Worm (Caenorhabditis elegans) whole organism, L4 larva: ENCODE data around the gene ttc-17.

Experiments used
- F26F4.8 ChIP-seq: fragments of 200-800 bp; sonication (Bioruptor generic); conservative IDR thresholded peaks from 2 replicates; pipeline ENCODE4 v1.3.6; 2022; ENCODE audit warnings: missing genetic modification characterization, missing compliant biosample characterization
- T20F7.1 ChIP-seq: fragments of 200-800 bp; sonication (Bioruptor generic); optimal IDR thresholded peaks from 2 replicates; lab custom pipeline; 2018; ENCODE audit warnings: mild to moderate bottlenecking, missing genetic modification characterization, missing compliant biosample characterization
- T26A8.4 ChIP-seq: fragments of 200-800 bp; sonication (Bioruptor generic); IDR thresholded peaks from 2 replicates; pipeline ENCODE4 v1.3.6; 2022; ENCODE audit warnings: missing genetic modification characterization, missing compliant biosample characterization
- Y5F2A.4 ChIP-seq: fragments of 200-800 bp; sonication (Bioruptor generic); optimal IDR thresholded peaks from 2 replicates; lab custom pipeline; 2018; ENCODE audit warnings: mild to moderate bottlenecking, missing genetic modification characterization, missing compliant biosample characterization
- ZK337.2 ChIP-seq: fragments of 200-800 bp; sonication (Bioruptor generic); IDR thresholded peaks from 2 replicates; pipeline ENCODE4 v1.3.6; 2022; ENCODE audit warnings: missing genetic modification reagents, missing genetic modification characterization, missing compliant biosample characterization
- ZK546.5 ChIP-seq, 2 experiments: sonication (generic microtip); optimal IDR thresholded peaks; 2 replicates each; lab custom pipeline; 2017; ENCODE audit warnings: missing biosample characterization in 2 of 2, missing genetic modification characterization in 2 of 2
- aha-1 ChIP-seq: fragments of 150-350 bp; peaks from one replicate; lab custom pipeline; 2014; ENCODE audit warnings: missing biosample characterization, missing genetic modification characterization
- attf-4 ChIP-seq: sonication (generic microtip); optimal IDR thresholded peaks from 3 replicates; lab custom pipeline; 2017; ENCODE audit warnings: missing biosample characterization, missing genetic modification characterization
- ceh-44 ChIP-seq: fragments of 200-800 bp; sonication (Bioruptor generic); IDR thresholded peaks from 2 replicates; pipeline ENCODE4 v1.3.6; 2022; ENCODE audit warnings: missing genetic modification reagents, missing genetic modification characterization, missing compliant biosample characterization
- ceh-62 ChIP-seq: sonication (generic microtip); optimal IDR thresholded peaks from 2 replicates; lab custom pipeline; 2017; ENCODE audit warnings: missing biosample characterization, missing genetic modification characterization
- ceh-82 ChIP-seq: sonication (generic microtip); optimal IDR thresholded peaks from 2 replicates; lab custom pipeline; 2017; ENCODE audit warnings: missing biosample characterization, missing genetic modification characterization
- daf-12 ChIP-seq: fragments of 150-350 bp; optimal IDR thresholded peaks from 2 replicates; lab custom pipeline; 2014; ENCODE audit warnings: missing biosample characterization, missing genetic modification reagents, missing genetic modification characterization
- daf-16 ChIP-seq, 3 experiments: sonication (generic microtip); optimal IDR thresholded peaks; 2 replicates each; lab custom pipeline; 2016 to 2017; ENCODE audit warnings: missing genetic modification characterization in 3 of 3, missing genetic modification reagents in 3 of 3, mild to moderate bottlenecking in 2 of 3, missing compliant biosample characterization in 2 of 3, missing biosample characterization in 1 of 3, moderate library complexity in 1 of 3
- dmd-9 ChIP-seq: fragments of 200-800 bp; sonication (Bioruptor generic); IDR thresholded peaks from 2 replicates; pipeline ENCODE4 v1.3.6; 2022; ENCODE audit warnings: missing genetic modification reagents, missing genetic modification characterization, missing compliant biosample characterization
- egl-43 ChIP-seq: fragments of 200-800 bp; sonication (Bioruptor generic); IDR thresholded peaks from 2 replicates; pipeline ENCODE4 v1.3.6; 2022; ENCODE audit warnings: missing genetic modification reagents, missing genetic modification characterization, missing compliant biosample characterization
- hif-1 ChIP-seq, 2 experiments: sonication (generic microtip); optimal IDR thresholded peaks; 2 replicates each; lab custom pipeline; 2016 to 2017; ENCODE audit warnings: missing compliant biosample characterization in 2 of 2, missing genetic modification characterization in 2 of 2, missing genetic modification reagents in 2 of 2, missing genotype in 2 of 2, mild to moderate bottlenecking in 1 of 2
- jun-1 ChIP-seq: fragments of 150-350 bp; optimal IDR thresholded peaks from 2 replicates; lab custom pipeline; 2014; ENCODE audit warnings: missing biosample characterization, missing genetic modification reagents, missing genetic modification characterization
- lim-7 ChIP-seq: fragments of 200-800 bp; sonication (Bioruptor generic); IDR thresholded peaks from 2 replicates; pipeline ENCODE4 v1.3.6; 2022; ENCODE audit warnings: missing genetic modification characterization, missing compliant biosample characterization
- lin-15B ChIP-seq: fragments of 150-350 bp; sonication (generic microtip); optimal IDR thresholded peaks from 3 replicates; lab custom pipeline; 2014; ENCODE audit warnings: missing biosample characterization, missing genetic modification characterization
- lin-39 ChIP-seq: fragments of 150-350 bp; optimal IDR thresholded peaks from 2 replicates; lab custom pipeline; 2014; ENCODE audit warnings: missing biosample characterization, missing genetic modification reagents, missing genetic modification characterization
- lir-3 ChIP-seq: sonication (generic microtip); optimal IDR thresholded peaks from 2 replicates; lab custom pipeline; 2016; ENCODE audit warnings: mild to moderate bottlenecking, missing genetic modification characterization, missing compliant biosample characterization
- madf-9 ChIP-seq: fragments of 200-800 bp; sonication (Bioruptor generic); conservative IDR thresholded peaks from 2 replicates; pipeline ENCODE4 v1.3.6; 2022; ENCODE audit warnings: missing genetic modification reagents, missing genetic modification characterization, missing compliant biosample characterization
- mdt-29 ChIP-seq: fragments of 200-800 bp; sonication (Bioruptor generic); IDR thresholded peaks from 2 replicates; pipeline ENCODE4 v1.3.6; 2022; ENCODE audit warnings: missing genetic modification reagents, missing genetic modification characterization, missing compliant biosample characterization
- nhr-10 ChIP-seq: fragments of 150-350 bp; optimal IDR thresholded peaks from 2 replicates; lab custom pipeline; 2014; ENCODE audit warnings: missing biosample characterization, missing genetic modification characterization
- nhr-102 ChIP-seq: sonication (generic microtip); optimal IDR thresholded peaks from 2 replicates; lab custom pipeline; 2016; ENCODE audit warnings: mild to moderate bottlenecking, missing genetic modification characterization, moderate library complexity, missing compliant biosample characterization
- nhr-111 ChIP-seq: fragments of 200-800 bp; sonication (Bioruptor generic); optimal IDR thresholded peaks from 2 replicates; lab custom pipeline; 2018; ENCODE audit warnings: mild to moderate bottlenecking, missing genetic modification characterization, missing compliant biosample characterization
- nhr-25 ChIP-seq: sonication (generic microtip); optimal IDR thresholded peaks from 2 replicates; lab custom pipeline; 2017; ENCODE audit warnings: missing genetic modification characterization, mild to moderate bottlenecking, missing compliant biosample characterization, antibody characterized with exemption, moderate library complexity, borderline replicate concordance; ENCODE audit not compliant: insufficient read depth
- nhr-28 ChIP-seq: fragments of 150-350 bp; optimal IDR thresholded peaks from 2 replicates; lab custom pipeline; 2014; ENCODE audit warnings: missing biosample characterization, missing genetic modification characterization
- nhr-41 ChIP-seq: fragments of 200-800 bp; sonication (Bioruptor generic); IDR thresholded peaks from 2 replicates; pipeline ENCODE4 v1.3.6; 2022; ENCODE audit warnings: missing genetic modification reagents, missing genetic modification characterization, missing compliant biosample characterization
- nhr-48 ChIP-seq: sonication (generic microtip); optimal IDR thresholded peaks from 2 replicates; lab custom pipeline; 2016; ENCODE audit warnings: mild to moderate bottlenecking, missing genetic modification characterization, missing compliant biosample characterization
- nhr-6 ChIP-seq: fragments of 150-350 bp; optimal IDR thresholded peaks from 2 replicates; lab custom pipeline; 2014; ENCODE audit warnings: missing biosample characterization, missing genetic modification characterization
- php-3 ChIP-seq: fragments of 200-800 bp; sonication (Bioruptor generic); IDR thresholded peaks from 2 replicates; pipeline ENCODE4 v1.3.6; 2022; ENCODE audit warnings: missing genetic modification reagents, missing genetic modification characterization, missing compliant biosample characterization
- pqm-1 ChIP-seq: sonication (generic microtip); optimal IDR thresholded peaks from 2 replicates; lab custom pipeline; 2017; ENCODE audit warnings: missing biosample characterization, missing genetic modification characterization
- set-16 ChIP-seq: fragments of 200-800 bp; sonication (Bioruptor generic); IDR thresholded peaks from 2 replicates; pipeline ENCODE4 v1.3.6; 2022; ENCODE audit warnings: missing genetic modification reagents, missing genetic modification characterization, missing compliant biosample characterization
- skn-1 ChIP-seq: fragments of 150-350 bp; optimal IDR thresholded peaks from 2 replicates; lab custom pipeline; 2014; ENCODE audit warnings: missing biosample characterization, missing genetic modification characterization
- spr-1 ChIP-seq: sonication (generic microtip); optimal IDR thresholded peaks from 2 replicates; lab custom pipeline; 2016; ENCODE audit warnings: mild to moderate bottlenecking, missing genetic modification characterization, missing compliant biosample characterization
- tra-1 ChIP-seq: fragments of 200-800 bp; sonication (Bioruptor generic); IDR thresholded peaks from 2 replicates; pipeline ENCODE4 v1.3.6; 2022; ENCODE audit warnings: missing genetic modification reagents, missing genetic modification characterization, missing compliant biosample characterization
- unc-130 ChIP-seq: sonication (generic microtip); optimal IDR thresholded peaks from 2 replicates; lab custom pipeline; 2016; ENCODE audit warnings: missing genetic modification reagents, missing genetic modification characterization, missing compliant biosample characterization
- unc-62 ChIP-seq, 3 experiments: fragments of 150-350 bp in 1 of 3; sonication (generic microtip); optimal IDR thresholded peaks in 2 of 3; peaks in 1 of 3; 1 replicate in 1 of 3; 2 replicates in 2 of 3; lab custom pipeline; 2014 to 2017; ENCODE audit warnings: missing biosample characterization in 3 of 3, missing genetic modification characterization in 3 of 3, missing genetic modification reagents in 3 of 3, missing genotype in 1 of 3
- vab-7 ChIP-seq: fragments of 200-800 bp; sonication (Bioruptor generic); IDR thresholded peaks from 2 replicates; pipeline ENCODE4 v1.3.6; 2022; ENCODE audit warnings: missing genetic modification reagents, missing genetic modification characterization, missing compliant biosample characterization
- ztf-11 ChIP-seq: fragments of 150-350 bp; optimal IDR thresholded peaks from 2 replicates; lab custom pipeline; 2014; ENCODE audit warnings: missing biosample characterization, missing genetic modification characterization

The ttc-17 gene

ce11 chrV:8977895-8978294 lies 21.1 kb downstream of the ttc-17 start:
- TF ChIP-seq pqm-1 (tag; lab: Kevin White, UChicago), result peak; percentile 46
- no peak for TF ChIP-seq madf-9
- no peak for TF ChIP-seq lir-3 (tag; lab: Kevin White, UChicago)
- TF ChIP-seq ceh-44 (GFP tag; lab: Robert Waterston, UW), result no peak
- no peak for TF ChIP-seq nhr-10 (tag; lab: Kevin White, UChicago)
- TF ChIP-seq daf-16 (GFP tag; optimal IDR thresholded peaks at IDR 0.05; lab: Kevin White, UChicago), result no peak
- TF ChIP-seq daf-16 (tag; optimal IDR thresholded peaks at IDR 0.05; lab: Kevin White, UChicago), result peak; percentile 66
- no peak for TF ChIP-seq dmd-9 (GFP tag; lab: Robert Waterston, UW)
- no peak for TF ChIP-seq set-16 (GFP tag; lab: Robert Waterston, UW)
- TF ChIP-seq daf-12, result no peak
- TF ChIP-seq nhr-41 (GFP tag; lab: Robert Waterston, UW), result no peak
- no peak for TF ChIP-seq ztf-11 (tag; lab: Kevin White, UChicago)
- TF ChIP-seq ZK337.2 (GFP tag; lab: Robert Waterston, UW), result no peak
- no peak for TF ChIP-seq aha-1 (tag; lab: Kevin White, UChicago)
- TF ChIP-seq attf-4 (tag; lab: Kevin White, UChicago), result no peak
- 0 out of 2 replicates have a peak, but pooled peaks have one; percentile 14 for TF ChIP-seq php-3 (GFP tag; lab: Robert Waterston, UW)
- TF ChIP-seq unc-130 (GFP tag; lab: Kevin White, UChicago), result no peak
- no peak for TF ChIP-seq T20F7.1
- TF ChIP-seq nhr-48 (tag; lab: Kevin White, UChicago), result no peak

- TF ChIP-seq ceh-62 (no peak), ZK337.2 (GFP tag; lab: Robert Waterston, UW) (no peak), egl-43 (GFP tag; lab: Robert Waterston, UW) (no peak), hif-1 (tag; optimal IDR thresholded peaks at IDR 0.05; lab: Kevin White, UChicago) (no peak), lim-7 (GFP tag; lab: Robert Waterston, UW) (no peak), unc-62 (GFP tag; optimal IDR thresholded peaks at IDR 0.05 in 1 of 2; lab: Kevin White, UChicago) (no peak), unc-62 (tag; optimal IDR thresholded peaks at IDR 0.05; lab: Kevin White, UChicago) (no peak), spr-1 (no peak), attf-4 (tag; lab: Kevin White, UChicago) (no peak), F26F4.8 (GFP tag; lab: Robert Waterston, UW) (no peak), lin-39 (tag; lab: Kevin White, UChicago) (no peak), vab-7 (GFP tag; lab: Robert Waterston, UW) (no peak), ZK546.5 (tag; optimal IDR thresholded peaks at IDR 0.05; lab: Kevin White, UChicago) (no peak), tra-1 (no peak), T26A8.4 (GFP tag; lab: Robert Waterston, UW) (no peak), nhr-6 (tag; lab: Kevin White, UChicago) (no peak), ceh-82 (tag; lab: Kevin White, UChicago) (no peak), lin-15B (tag; lab: Kevin White, UChicago) (no peak), jun-1 (tag; lab: Kevin White, UChicago) (no peak), skn-1 (tag; lab: Kevin White, UChicago) (no peak)
Measured at ce11 chrV:8980845-8981244, 24.0 kb downstream of the ttc-17 start, which contains the start of gene str-84. str-84 (minus strand) TSS chrV:8980945.

- TF ChIP-seq mdt-29 (GFP tag; lab: Robert Waterston, UW) (no peak), Y5F2A.4 (GFP tag; lab: Kevin White, UChicago) (no peak), nhr-25 (no peak), nhr-28 (no peak), nhr-111 (GFP tag; lab: Kevin White, UChicago) (no peak), nhr-102 (no peak), lir-3 (tag; lab: Kevin White, UChicago) (no peak), lin-39 (tag; lab: Kevin White, UChicago) (no peak), jun-1 (tag; lab: Kevin White, UChicago) (no peak)
Measured at ce11 chrV:8983604-8984003, 26.8 kb downstream of the ttc-17 start, which contains the start of gene str-86. str-86 (minus strand) TSS chrV:8983704.
